Worm (Caenorhabditis elegans) whole organism, late embryonic: ENCODE data around the gene F01E11.20.

ENCODE experiments used
- C08G9.2 ChIP-seq: sonication (generic microtip); optimal IDR thresholded peaks from 2 replicates; lab custom pipeline; 2016; ENCODE audit warnings: mild to moderate bottlenecking, missing genetic modification characterization, moderate library complexity, missing compliant biosample characterization
- C38D4.7 ChIP-seq: fragments of 200-800 bp; sonication (Bioruptor generic); optimal IDR thresholded peaks from 2 replicates; lab custom pipeline; 2018; ENCODE audit warnings: mild to moderate bottlenecking, missing genetic modification characterization, moderate library complexity, missing compliant biosample characterization
- ama-1 ChIP-seq: fragments of 150-350 bp; optimal IDR thresholded peaks from 2 replicates; lab custom pipeline; 2014
- ceh-30 ChIP-seq: fragments of 150-350 bp; optimal IDR thresholded peaks from 2 replicates; lab custom pipeline; 2014; ENCODE audit warnings: missing biosample characterization, missing genetic modification characterization
- ceh-45 ChIP-seq: fragments of 200-800 bp; sonication (Bioruptor generic); IDR thresholded peaks from 2 replicates; pipeline ENCODE4 v1.3.6; 2022; ENCODE audit warnings: missing genetic modification reagents, missing genetic modification characterization, missing compliant biosample characterization
- hlh-13 ChIP-seq: fragments of 200-800 bp; sonication (Bioruptor generic); optimal IDR thresholded peaks from 2 replicates; lab custom pipeline; 2018; ENCODE audit warnings: mild to moderate bottlenecking, missing genetic modification characterization, missing compliant biosample characterization
- lim-6 ChIP-seq: sonication (generic microtip); optimal IDR thresholded peaks from 2 replicates; lab custom pipeline; 2016; ENCODE audit warnings: missing genetic modification characterization, missing compliant biosample characterization
- nfya-1 ChIP-seq: sonication (generic microtip); optimal IDR thresholded peaks from 2 replicates; lab custom pipeline; 2017; ENCODE audit warnings: missing genetic modification characterization, mild to moderate bottlenecking, missing compliant biosample characterization, antibody characterized with exemption, moderate library complexity
- pax-1 ChIP-seq: fragments of 150-350 bp; optimal IDR thresholded peaks from 2 replicates; lab custom pipeline; 2014; ENCODE audit warnings: missing biosample characterization, missing genetic modification characterization
- pha-4 ChIP-seq: fragments of 150-350 bp; optimal IDR thresholded peaks from 2 replicates; lab custom pipeline; 2018; ENCODE audit warnings: missing biosample characterization, missing genetic modification reagents, missing genetic modification characterization
- sdc-2 ChIP-seq: sonication (generic microtip); optimal IDR thresholded peaks from 2 replicates; lab custom pipeline; 2016; ENCODE audit warnings: missing genotype, missing genetic modification characterization, missing compliant biosample characterization
- sox-4 ChIP-seq: sonication (generic microtip); optimal IDR thresholded peaks from 2 replicates; lab custom pipeline; 2017; ENCODE audit warnings: mild to moderate bottlenecking, missing genetic modification characterization, inconsistent platforms, missing compliant biosample characterization
- unc-3 ChIP-seq, 2 experiments: fragments of 200-800 bp in 1 of 2; sonication (Bioruptor generic) in 1 of 2; sonication (generic microtip) in 1 of 2; conservative IDR thresholded peaks in 1 of 2; optimal IDR thresholded peaks in 1 of 2; 2 replicates each; pipeline versions ENCODE4 v1.3.6 to Lab custom; 2016 to 2022; ENCODE audit warnings: missing compliant biosample characterization in 2 of 2, missing genetic modification characterization in 2 of 2, missing genetic modification reagents in 1 of 2
- unc-55 ChIP-seq: sonication (generic microtip); optimal IDR thresholded peaks from 2 replicates; lab custom pipeline; 2017; ENCODE audit warnings: missing biosample characterization, missing genetic modification reagents, missing genetic modification characterization

ce11 chrX:7001933-7002332 lies 5.6 kb upstream of the F01E11.20 start:
- TF ChIP-seq C08G9.2 (no peak), ama-1 (lab: Kevin White, UChicago) (no peak), ceh-30 (tag; lab: Kevin White, UChicago) (no peak), hlh-13 (GFP tag; lab: Kevin White, UChicago) (no peak), unc-3 (GFP tag; conservative IDR thresholded peaks at IDR 0.05; lab: Robert Waterston, UW) (no peak), unc-3 (tag; optimal IDR thresholded peaks at IDR 0.05; lab: Kevin White, UChicago) (no peak), C38D4.7 (GFP tag; lab: Kevin White, UChicago) (no peak), nfya-1 (tag; lab: Kevin White, UChicago) (no peak), ceh-45 (no peak), lim-6 (tag; lab: Kevin White, UChicago) (no peak), pha-4 (tag; lab: Kevin White, UChicago) (no peak), sox-4 (tag; lab: Kevin White, UChicago) (no peak), pax-1 (tag; lab: Kevin White, UChicago) (no peak), unc-55 (GFP tag; lab: Kevin White, UChicago) (no peak), sdc-2 (tag; lab: Kevin White, UChicago) (no peak)
